Fruit fly (Drosophila melanogaster) Kc167 (cell line): Measurements from ENCODE around the gene pps.

ENCODE experiments used
- Myc ChIP-seq: fragments of >200 bp; optimal IDR thresholded peaks from 2 replicates; lab custom pipeline; 2017; ENCODE audit warnings: missing external identifiers
- psq ChIP-seq: fragments of >200 bp; optimal IDR thresholded peaks from 2 replicates; lab custom pipeline; 2017; ENCODE audit warnings: missing external identifiers
- ttk ChIP-seq: sonication (Bioruptor generic); optimal IDR thresholded peaks from 2 replicates; lab custom pipeline; 2017; ENCODE audit warnings: missing external identifiers

dm6 chr3R:12451888-12452514 lies 38.4 kb downstream of the pps start, which contains the start of gene CG5509:
- TF ChIP-seq ttk (lab: Kevin White, UChicago) (no peak), Myc (lab: Kevin White, UChicago) (no peak), psq (no peak)
